Worm (Caenorhabditis elegans): Measurements from ENCODE around the gene ttr-39.

DNA sequence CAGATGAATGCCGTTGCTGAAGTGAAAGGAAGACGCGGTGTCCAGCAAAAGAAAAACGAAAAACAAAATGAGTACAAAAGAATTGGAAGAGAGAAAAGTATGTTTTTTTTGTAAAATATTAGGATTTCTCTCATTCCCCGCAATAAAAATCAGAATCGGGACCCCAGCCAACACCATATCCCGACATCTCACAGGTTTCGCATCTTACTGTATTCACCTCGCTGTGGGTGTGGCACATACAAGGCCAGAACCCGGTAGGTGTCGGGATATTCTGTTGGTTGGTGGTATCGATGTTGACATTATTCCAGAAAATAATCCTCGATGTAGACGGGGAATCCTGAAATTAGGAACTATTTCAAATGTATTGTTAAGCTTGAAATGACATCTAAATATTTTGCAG is 27.1 kb upstream of the ttr-39 start:
- TF ChIP-seq ama-1 (optimal IDR thresholded peaks at IDR 0.05): no peak
- TF ChIP-seq tra-4 (tag; optimal IDR thresholded peaks at IDR 0.05): no peak
- no peak for TF ChIP-seq flt-1 (GFP tag; IDR thresholded peaks at IDR 0.05)
- TF ChIP-seq hnd-1 (tag; optimal IDR thresholded peaks at IDR 0.05): no peak
- no peak for TF ChIP-seq B0310.2 (tag; optimal IDR thresholded peaks at IDR 0.05)
- no peak for TF ChIP-seq F13C5.2 (tag; optimal IDR thresholded peaks at IDR 0.05)
- no peak for TF ChIP-seq ets-7 (tag; optimal IDR thresholded peaks at IDR 0.05)
- TF ChIP-seq hmbx-1 (tag; optimal IDR thresholded peaks at IDR 0.05): no peak
- no peak for TF ChIP-seq scrt-1 (GFP tag; IDR thresholded peaks at IDR 0.05)
- no peak for TF ChIP-seq tbx-37 (GFP tag; conservative IDR thresholded peaks at IDR 0.05)
- no peak for TF ChIP-seq hmg-4 (GFP tag; optimal IDR thresholded peaks at IDR 0.05)

Measured in whole organism, early embryonic.